Fruit fly (Drosophila melanogaster) whole organism, embryonic: ENCODE results near the gene MICAL-like.

Experiments
- Ada2b ChIP-seq: fragments of 200-800 bp; sonication (Bioruptor generic); IDR thresholded peaks from 2 replicates; pipeline ENCODE4 v1.3.6; 2022; ENCODE audit warnings: missing biosample characterization, missing genetic modification characterization
- CG10543 ChIP-seq: fragments of 200-800 bp; sonication (Bioruptor generic); optimal IDR thresholded peaks from 3 replicates; lab custom pipeline; 2017; ENCODE audit warnings: missing biosample characterization, mild to moderate bottlenecking, missing genetic modification characterization, moderate library complexity
- CG11723 ChIP-seq: fragments of 200-800 bp; sonication (Bioruptor generic); optimal IDR thresholded peaks from 2 replicates; lab custom pipeline; 2017; ENCODE audit warnings: missing biosample characterization, mild to moderate bottlenecking, missing genetic modification characterization
- CG12071 ChIP-seq: fragments of 200-800 bp; sonication (Bioruptor generic); optimal IDR thresholded peaks from 3 replicates; lab custom pipeline; 2018; ENCODE audit warnings: missing biosample characterization, mild to moderate bottlenecking, missing genetic modification characterization
- CG12769 ChIP-seq: fragments of 200-800 bp; sonication (Bioruptor generic); optimal IDR thresholded peaks from 2 replicates; lab custom pipeline; 2019; ENCODE audit warnings: missing biosample characterization, mild to moderate bottlenecking, missing genetic modification characterization, moderate library complexity
- CG15269 ChIP-seq: fragments of 200-800 bp; sonication (Bioruptor generic); optimal IDR thresholded peaks from 2 replicates; lab custom pipeline; 2018; ENCODE audit warnings: missing biosample characterization, mild to moderate bottlenecking, missing genetic modification characterization, moderate library complexity
- CG17912 ChIP-seq: fragments of 200-800 bp; sonication (Bioruptor generic); optimal IDR thresholded peaks from 2 replicates; lab custom pipeline; 2018; ENCODE audit warnings: missing biosample characterization, mild to moderate bottlenecking, missing genetic modification characterization
- CG2889 ChIP-seq: fragments of 200-800 bp; sonication (Bioruptor generic); IDR thresholded peaks from 3 replicates; pipeline ENCODE4 v1.3.6; 2022; ENCODE audit warnings: missing biosample characterization, missing genetic modification characterization
- CG3163 ChIP-seq: fragments of 200-800 bp; sonication (Bioruptor generic); optimal IDR thresholded peaks from 3 replicates; lab custom pipeline; 2016; ENCODE audit warnings: missing biosample characterization, missing genetic modification characterization
- CG32772 ChIP-seq: fragments of 200-800 bp; sonication (Bioruptor generic); IDR thresholded peaks from 2 replicates; pipeline ENCODE4 v1.3.6; 2022; ENCODE audit warnings: missing biosample characterization, missing genetic modification characterization
- CG4360 ChIP-seq: fragments of 200-800 bp; sonication (Bioruptor generic); IDR thresholded peaks from 2 replicates; pipeline ENCODE4 v1.3.6; 2022; ENCODE audit warnings: missing biosample characterization, missing genetic modification characterization
- CG4617 ChIP-seq: fragments of 200-800 bp; sonication (Bioruptor generic); optimal IDR thresholded peaks from 3 replicates; lab custom pipeline; 2016; ENCODE audit warnings: missing biosample characterization, missing genetic modification characterization, borderline replicate concordance
- CG8281 ChIP-seq: fragments of 200-800 bp; sonication (Bioruptor generic); optimal IDR thresholded peaks from 2 replicates; lab custom pipeline; 2018; ENCODE audit warnings: missing biosample characterization, mild to moderate bottlenecking, missing genetic modification characterization, moderate library complexity
- CG8290 ChIP-seq, 3 experiments: fragments of 200-800 bp; sonication (Bioruptor generic); optimal IDR thresholded peaks; 2 replicates each; lab custom pipeline; 2016 to 2019; ENCODE audit warnings: missing biosample characterization in 3 of 3, missing genetic modification characterization in 3 of 3, mild to moderate bottlenecking in 2 of 3, moderate library complexity in 1 of 3
- CG8478 ChIP-seq: fragments of >200 bp; optimal IDR thresholded peaks from 2 replicates; lab custom pipeline; 2018
- Ets97D ChIP-seq: fragments of 200-800 bp; sonication (Bioruptor generic); optimal IDR thresholded peaks from 3 replicates; lab custom pipeline; 2016; ENCODE audit warnings: missing biosample characterization, missing genetic modification characterization
- Gug ChIP-seq: fragments of 200-800 bp; sonication (Bioruptor generic); IDR thresholded peaks from 4 replicates; pipeline ENCODE4 v1.3.6; 2022; ENCODE audit warnings: missing biosample characterization, missing genetic modification characterization
- H15 ChIP-seq: fragments of 200-800 bp; sonication (Bioruptor generic); IDR thresholded peaks from 3 replicates; pipeline ENCODE4 v1.3.6; 2022; ENCODE audit warnings: missing biosample characterization, missing genetic modification characterization
- Lim3 ChIP-seq: fragments of 200-800 bp; sonication (Bioruptor generic); IDR thresholded peaks from 2 replicates; pipeline ENCODE4 v1.3.6; 2022; ENCODE audit warnings: missing biosample characterization, missing genetic modification characterization
- MESR4 ChIP-seq: fragments of 200-800 bp; sonication (Bioruptor generic); optimal IDR thresholded peaks from 2 replicates; lab custom pipeline; 2018; ENCODE audit warnings: missing biosample characterization, mild to moderate bottlenecking, missing genetic modification characterization, moderate library complexity
- Opbp ChIP-seq: fragments of 200-800 bp; sonication (Bioruptor generic); IDR thresholded peaks from 3 replicates; pipeline ENCODE4 v1.3.6; 2022; ENCODE audit warnings: missing biosample characterization, missing genetic modification characterization; ENCODE audit not compliant: partially characterized antibody
- Optix ChIP-seq: fragments of 200-800 bp; sonication (Bioruptor generic); IDR thresholded peaks from 3 replicates; pipeline ENCODE4 v1.3.6; 2022; ENCODE audit warnings: missing biosample characterization, missing genetic modification characterization
- Sox100B ChIP-seq: fragments of 200-800 bp; sonication (Bioruptor generic); optimal IDR thresholded peaks from 3 replicates; lab custom pipeline; 2018; ENCODE audit warnings: missing biosample characterization, mild to moderate bottlenecking, missing genetic modification characterization
- Sox102F ChIP-seq: fragments of 200-800 bp; sonication (Bioruptor generic); optimal IDR thresholded peaks from 2 replicates; lab custom pipeline; 2018; ENCODE audit warnings: missing biosample characterization, mild to moderate bottlenecking, missing genetic modification characterization, moderate library complexity
- Ssrp ChIP-seq: fragments of 200-800 bp; sonication (Bioruptor generic); optimal IDR thresholded peaks from 2 replicates; lab custom pipeline; 2018; ENCODE audit warnings: missing biosample characterization, mild to moderate bottlenecking, missing genetic modification characterization, moderate library complexity
- Xrp1 ChIP-seq: fragments of 200-800 bp; sonication (Bioruptor generic); IDR thresholded peaks from 2 replicates; pipeline ENCODE4 v1.3.6; 2022; ENCODE audit warnings: missing biosample characterization, missing genetic modification characterization
- YL-1 ChIP-seq: fragments of 200-800 bp; sonication (Bioruptor generic); optimal IDR thresholded peaks from 3 replicates; lab custom pipeline; 2017; ENCODE audit warnings: missing biosample characterization, mild to moderate bottlenecking, missing genetic modification characterization
- az2 ChIP-seq: fragments of 200-800 bp; sonication (Bioruptor generic); optimal IDR thresholded peaks from 3 replicates; lab custom pipeline; 2016; ENCODE audit warnings: missing biosample characterization, missing genetic modification characterization
- cas ChIP-seq: fragments of 200-800 bp; sonication (Bioruptor generic); IDR thresholded peaks from 2 replicates; pipeline ENCODE4 v1.3.6; 2022; ENCODE audit warnings: missing biosample characterization, missing genetic modification characterization
- chm ChIP-seq: fragments of 200-800 bp; sonication (Bioruptor generic); IDR thresholded peaks from 2 replicates; pipeline ENCODE4 v1.3.6; 2022; ENCODE audit warnings: missing biosample characterization, missing genetic modification characterization
- ems ChIP-seq: fragments of 200-800 bp; sonication (Bioruptor generic); optimal IDR thresholded peaks from 3 replicates; lab custom pipeline; 2016; ENCODE audit warnings: missing biosample characterization, missing genetic modification characterization
- fd3F ChIP-seq: fragments of 200-800 bp; sonication (Bioruptor generic); optimal IDR thresholded peaks from 2 replicates; lab custom pipeline; 2018; ENCODE audit warnings: missing biosample characterization, mild to moderate bottlenecking, missing genetic modification characterization, moderate library complexity
- fd96Cb ChIP-seq: fragments of 200-800 bp; sonication (Bioruptor generic); optimal IDR thresholded peaks from 2 replicates; lab custom pipeline; 2018; ENCODE audit warnings: missing biosample characterization, mild to moderate bottlenecking, missing genetic modification characterization, moderate library complexity
- gro ChIP-seq: fragments of 200-800 bp; sonication (Bioruptor generic); optimal IDR thresholded peaks from 2 replicates; lab custom pipeline; 2016; ENCODE audit warnings: missing biosample characterization, missing genetic modification characterization
- gt ChIP-seq: fragments of 200-800 bp; sonication (Bioruptor generic); IDR thresholded peaks from 2 replicates; pipeline ENCODE4 v1.3.6; 2022; ENCODE audit warnings: missing biosample characterization, missing genetic modification characterization
- mld ChIP-seq: fragments of 200-800 bp; sonication (Bioruptor generic); IDR thresholded peaks from 3 replicates; pipeline ENCODE4 v1.3.6; 2022; ENCODE audit warnings: missing biosample characterization, missing genetic modification characterization; ENCODE audit not compliant: partially characterized antibody
- oc ChIP-seq: fragments of 200-800 bp; sonication (Bioruptor generic); optimal IDR thresholded peaks from 2 replicates; lab custom pipeline; 2018; ENCODE audit warnings: missing biosample characterization, mild to moderate bottlenecking, missing genetic modification characterization, moderate library complexity
- odd ChIP-seq: fragments of 200-800 bp; sonication (Bioruptor generic); optimal IDR thresholded peaks from 2 replicates; lab custom pipeline; 2017; ENCODE audit warnings: missing biosample characterization, mild to moderate bottlenecking, missing genetic modification characterization
- org-1 ChIP-seq: fragments of 200-800 bp; sonication (Bioruptor generic); optimal IDR thresholded peaks from 2 replicates; lab custom pipeline; 2017; ENCODE audit warnings: missing biosample characterization, missing genetic modification characterization
- pita ChIP-seq: fragments of 200-800 bp; sonication (Bioruptor generic); optimal IDR thresholded peaks from 2 replicates; lab custom pipeline; 2017; ENCODE audit warnings: missing biosample characterization, mild to moderate bottlenecking, missing genetic modification characterization
- psq ChIP-seq: fragments of 200-800 bp; sonication (Bioruptor generic); optimal IDR thresholded peaks from 2 replicates; lab custom pipeline; 2017; ENCODE audit warnings: missing biosample characterization, missing genetic modification characterization
- pzg ChIP-seq: fragments of 200-800 bp; sonication (Bioruptor generic); optimal IDR thresholded peaks from 3 replicates; lab custom pipeline; 2018; ENCODE audit warnings: missing biosample characterization, mild to moderate bottlenecking, missing genetic modification characterization, moderate library complexity
- run ChIP-seq: fragments of 200-800 bp; sonication (Bioruptor generic); optimal IDR thresholded peaks from 3 replicates; lab custom pipeline; 2018; ENCODE audit warnings: missing biosample characterization, mild to moderate bottlenecking, missing genetic modification characterization
- schlank ChIP-seq: fragments of 200-800 bp; sonication (Bioruptor generic); optimal IDR thresholded peaks from 2 replicates; lab custom pipeline; 2018; ENCODE audit warnings: missing biosample characterization, mild to moderate bottlenecking, missing genetic modification characterization
- sens ChIP-seq: fragments of 200-800 bp; sonication (Bioruptor generic); peaks from one replicate; lab custom pipeline; 2016; ENCODE audit warnings: missing biosample characterization, missing genetic modification characterization
- sima ChIP-seq: fragments of 200-800 bp; sonication (Bioruptor generic); optimal IDR thresholded peaks from 2 replicates; lab custom pipeline; 2016; ENCODE audit warnings: missing biosample characterization, missing genetic modification characterization
- slbo ChIP-seq: fragments of 200-800 bp; sonication (Bioruptor generic); IDR thresholded peaks from 2 replicates; pipeline ENCODE4 v1.3.6; 2022; ENCODE audit warnings: missing biosample characterization, missing genetic modification characterization
- tap ChIP-seq: fragments of 200-800 bp; optimal IDR thresholded peaks from 3 replicates; lab custom pipeline; 2019; ENCODE audit warnings: missing biosample characterization, mild to moderate bottlenecking, missing genetic modification characterization, moderate library complexity
- toy ChIP-seq: fragments of 200-800 bp; sonication (Bioruptor generic); IDR thresholded peaks from 2 replicates; pipeline ENCODE4 v1.3.6; 2022; ENCODE audit warnings: missing biosample characterization, missing genetic modification characterization
- zen2 ChIP-seq: fragments of 200-800 bp; sonication (Bioruptor generic); IDR thresholded peaks from 3 replicates; pipeline ENCODE4 v1.3.6; 2022; ENCODE audit warnings: missing biosample characterization, missing genetic modification characterization; ENCODE audit not compliant: partially characterized antibody
- zfh2 ChIP-seq: fragments of 200-800 bp; sonication (Bioruptor generic); optimal IDR thresholded peaks from 2 replicates; lab custom pipeline; 2016; ENCODE audit warnings: missing biosample characterization, missing genetic modification characterization

The MICAL-like gene

dm6 chr3L:13046758-13047157 lies 31.6 kb upstream of the MICAL-like start, which contains the start of gene CG11279 (continued):
- no peak for TF ChIP-seq Ada2b
- TF ChIP-seq Ets97D (GFP tag; lab: Kevin White, UChicago) = peak; percentile 37
- no peak for TF ChIP-seq sima (GFP tag; lab: Kevin White, UChicago)
- no peak for TF ChIP-seq CG4617
- TF ChIP-seq pita (GFP tag; lab: Kevin White, UChicago) = no peak
- peak; percentile 72 for TF ChIP-seq zen2 (GFP tag; lab: Robert Waterston, UW)
- TF ChIP-seq gt (GFP tag; lab: Robert Waterston, UW) = no peak
- no peak for TF ChIP-seq CG8290 (GFP tag; optimal IDR thresholded peaks at IDR 0.05; lab: Kevin White, UChicago)
- peak in 1 of 2 experiments; percentile 15 for TF ChIP-seq CG8290 (tag; optimal IDR thresholded peaks at IDR 0.05; lab: Kevin White, UChicago)
- 0 out of 2 replicates have a peak, but pooled peaks have one; percentile 18 for TF ChIP-seq Xrp1 (GFP tag; lab: Robert Waterston, UW)
- peak; percentile 16 for TF ChIP-seq CG15269
- TF ChIP-seq Sox102F (GFP tag; lab: Kevin White, UChicago) = no peak
- TF ChIP-seq psq (GFP tag; lab: Kevin White, UChicago) = no peak
- TF ChIP-seq fd96Cb (tag; lab: Kevin White, UChicago) = no peak
- no peak for TF ChIP-seq CG32772 (GFP tag; lab: Robert Waterston, UW)
- peak; percentile 58 for TF ChIP-seq MESR4
- no peak for TF ChIP-seq Optix (GFP tag; lab: Robert Waterston, UW)
- no peak for TF ChIP-seq cas
- no peak for TF ChIP-seq ems (GFP tag; lab: Kevin White, UChicago)
- TF ChIP-seq Sox100B (GFP tag; lab: Kevin White, UChicago) = no peak
- TF ChIP-seq CG2889 (GFP tag; lab: Robert Waterston, UW) = no peak
- TF ChIP-seq Lim3 (GFP tag; lab: Robert Waterston, UW) = no peak
- TF ChIP-seq CG17912 (GFP tag; lab: Kevin White, UChicago) = no peak
- peak; percentile 13 for TF ChIP-seq gro
- no peak for TF ChIP-seq CG8281
- no peak for TF ChIP-seq zfh2 (GFP tag; lab: Kevin White, UChicago)
- peak; percentile 67 for TF ChIP-seq YL-1 (GFP tag; lab: Kevin White, UChicago)
- TF ChIP-seq chm = no peak
- no peak for TF ChIP-seq oc (tag; lab: Kevin White, UChicago)
- no peak for TF ChIP-seq fd3F (GFP tag; lab: Kevin White, UChicago)
- TF ChIP-seq org-1 (GFP tag; lab: Kevin White, UChicago) = no peak
- TF ChIP-seq Ssrp = no peak
- no peak for TF ChIP-seq H15 (GFP tag; lab: Robert Waterston, UW)
- TF ChIP-seq CG3163 (GFP tag; lab: Kevin White, UChicago) = no peak
- TF ChIP-seq mld (GFP tag; lab: Robert Waterston, UW) = 0 out of 3 replicates have a peak, but pooled peaks have one; percentile 29
- no peak for TF ChIP-seq CG12769 (tag; lab: Kevin White, UChicago)
- TF ChIP-seq tap (tag; lab: Kevin White, UChicago) = no peak
- TF ChIP-seq CG11723 (GFP tag; lab: Kevin White, UChicago) = no peak
- no peak for TF ChIP-seq slbo (GFP tag; lab: Robert Waterston, UW)
- peak; percentile 81; the same call in 2 of the 3 replicates for TF ChIP-seq Opbp
- peak; percentile 55 for TF ChIP-seq sens (GFP tag; lab: Kevin White, UChicago)
- no peak for TF ChIP-seq toy (GFP tag; lab: Robert Waterston, UW)
- TF ChIP-seq run = no peak
- TF ChIP-seq Gug (GFP tag; lab: Robert Waterston, UW) = no peak
- no peak for TF ChIP-seq az2 (GFP tag; lab: Kevin White, UChicago)
- no peak for TF ChIP-seq schlank (tag; lab: Kevin White, UChicago)
- peak; percentile 34; the same call in 1 of the 2 replicates for TF ChIP-seq CG4360 (GFP tag; lab: Robert Waterston, UW)
- TF ChIP-seq CG12071 = no peak
- peak; percentile 71 for TF ChIP-seq pzg (GFP tag; lab: Kevin White, UChicago)
- no peak for TF ChIP-seq odd (GFP tag; lab: Kevin White, UChicago)
- no peak for TF ChIP-seq CG8478 (lab: Kevin White, UChicago)
- TF ChIP-seq CG10543 (GFP tag; lab: Kevin White, UChicago) = no peak
